Fruit fly (Drosophila melanogaster) whole organism, embryonic: ENCODE data around the gene IntS6.

ENCODE experiments used
- Adf1 ChIP-seq: fragments of 200-800 bp; sonication (Bioruptor generic); IDR thresholded peaks from 2 replicates; pipeline ENCODE4 v1.3.6; 2022; ENCODE audit warnings: missing biosample characterization, missing genetic modification characterization
- Aef1 ChIP-seq: fragments of 200-800 bp; sonication (Bioruptor generic); IDR thresholded peaks from 3 replicates; pipeline ENCODE4 v1.3.6; 2022; ENCODE audit warnings: missing biosample characterization, missing genetic modification characterization
- Bgb ChIP-seq: fragments of 200-800 bp; sonication (Bioruptor generic); IDR thresholded peaks from 2 replicates; pipeline ENCODE4 v1.3.6; 2022; ENCODE audit warnings: missing biosample characterization, missing genetic modification characterization; ENCODE audit not compliant: partially characterized antibody
- Bteb2 ChIP-seq: fragments of 200-800 bp; sonication (Bioruptor generic); optimal IDR thresholded peaks from 2 replicates; lab custom pipeline; 2016; ENCODE audit warnings: missing biosample characterization, missing genetic modification characterization
- CG10147 ChIP-seq: fragments of 200-800 bp; sonication (Bioruptor generic); optimal IDR thresholded peaks from 2 replicates; lab custom pipeline; 2019; ENCODE audit warnings: missing biosample characterization, mild to moderate bottlenecking, missing genetic modification characterization, moderate library complexity
- CG10321 ChIP-seq: fragments of 200-800 bp; sonication (Bioruptor generic); IDR thresholded peaks from 2 replicates; pipeline ENCODE4 v1.3.6; 2022; ENCODE audit warnings: missing biosample characterization, missing genetic modification characterization
- CG11456 ChIP-seq: fragments of 200-800 bp; sonication (Bioruptor generic); IDR thresholded peaks from 3 replicates; pipeline ENCODE4 v1.3.6; 2022; ENCODE audit warnings: missing biosample characterization, missing genetic modification characterization
- CG11504 ChIP-seq: fragments of 200-800 bp; sonication (Bioruptor generic); optimal IDR thresholded peaks from 3 replicates; lab custom pipeline; 2019; ENCODE audit warnings: missing biosample characterization, mild to moderate bottlenecking, missing genetic modification characterization, moderate library complexity
- CG11723 ChIP-seq: fragments of 200-800 bp; sonication (Bioruptor generic); optimal IDR thresholded peaks from 2 replicates; lab custom pipeline; 2017; ENCODE audit warnings: missing biosample characterization, mild to moderate bottlenecking, missing genetic modification characterization
- CG14965 ChIP-seq: fragments of 200-800 bp; sonication (Bioruptor generic); optimal IDR thresholded peaks from 2 replicates; lab custom pipeline; 2016; ENCODE audit warnings: missing biosample characterization, missing genetic modification characterization, borderline replicate concordance
- CG15479 ChIP-seq: fragments of 200-800 bp; sonication (Bioruptor generic); optimal IDR thresholded peaks from 3 replicates; lab custom pipeline; 2019; ENCODE audit warnings: missing biosample characterization, mild to moderate bottlenecking, missing genetic modification characterization, moderate library complexity
- CG16813 ChIP-seq: fragments of 200-800 bp; sonication (Bioruptor generic); IDR thresholded peaks from 3 replicates; pipeline ENCODE4 v1.3.6; 2022; ENCODE audit warnings: missing biosample characterization, missing genetic modification characterization; ENCODE audit not compliant: partially characterized antibody
- CG17328 ChIP-seq: fragments of 200-800 bp; sonication (Bioruptor generic); IDR thresholded peaks from 2 replicates; pipeline ENCODE4 v1.3.6; 2022; ENCODE audit warnings: missing biosample characterization, missing genetic modification characterization
- CG17385 ChIP-seq: fragments of 200-800 bp; sonication (Bioruptor generic); optimal IDR thresholded peaks from 3 replicates; lab custom pipeline; 2018; ENCODE audit warnings: missing biosample characterization, mild to moderate bottlenecking, missing genetic modification characterization
- CG17568 ChIP-seq: fragments of 200-800 bp; sonication (Bioruptor generic); optimal IDR thresholded peaks from 2 replicates; lab custom pipeline; 2018; ENCODE audit warnings: missing biosample characterization, mild to moderate bottlenecking, missing genetic modification characterization, moderate library complexity
- CG2875 ChIP-seq: fragments of 200-800 bp; sonication (Bioruptor generic); optimal IDR thresholded peaks from 2 replicates; lab custom pipeline; 2017; ENCODE audit warnings: missing biosample characterization, mild to moderate bottlenecking, missing genetic modification characterization, missing genetic modification reagents
- CG3995 ChIP-seq: fragments of 200-800 bp; sonication (Bioruptor generic); optimal IDR thresholded peaks from 3 replicates; lab custom pipeline; 2016; ENCODE audit warnings: missing biosample characterization, missing genetic modification characterization
- CG43689 ChIP-seq: fragments of 200-800 bp; sonication (Bioruptor generic); IDR thresholded peaks from 2 replicates; pipeline ENCODE4 v1.3.6; 2022; ENCODE audit warnings: missing biosample characterization, missing genetic modification characterization
- CG6272 ChIP-seq: fragments of 200-800 bp; sonication (Bioruptor generic); IDR thresholded peaks from 2 replicates; pipeline ENCODE4 v1.3.6; 2022; ENCODE audit warnings: missing biosample characterization, missing genetic modification characterization
- CG6689 ChIP-seq: fragments of 200-800 bp; sonication (Bioruptor generic); IDR thresholded peaks from 2 replicates; pipeline ENCODE4 v1.3.6; 2022; ENCODE audit warnings: missing biosample characterization, missing genetic modification characterization
- CG6791 ChIP-seq: fragments of 200-800 bp; sonication (Bioruptor generic); IDR thresholded peaks from 3 replicates; pipeline ENCODE4 v1.3.6; 2022; ENCODE audit warnings: missing biosample characterization, missing genetic modification characterization; ENCODE audit not compliant: partially characterized antibody
- CG6813 ChIP-seq: fragments of 200-800 bp; sonication (Bioruptor generic); optimal IDR thresholded peaks from 2 replicates; lab custom pipeline; 2017; ENCODE audit warnings: missing biosample characterization, missing genetic modification characterization, mild to moderate bottlenecking, moderate library complexity, missing genetic modification reagents
- CG7372 ChIP-seq: fragments of 200-800 bp; sonication (Bioruptor generic); IDR thresholded peaks from 2 replicates; pipeline ENCODE4 v1.3.6; 2022; ENCODE audit warnings: missing biosample characterization, missing genetic modification characterization
- CG8359 ChIP-seq: fragments of 200-800 bp; sonication (Bioruptor generic); optimal IDR thresholded peaks from 2 replicates; lab custom pipeline; 2017; ENCODE audit warnings: missing biosample characterization, mild to moderate bottlenecking, missing genetic modification characterization, borderline replicate concordance
- Dbx ChIP-seq: fragments of 200-800 bp; sonication (Bioruptor generic); IDR thresholded peaks from 3 replicates; pipeline ENCODE4 v1.3.6; 2022; ENCODE audit warnings: missing biosample characterization, missing genetic modification characterization
- Dek ChIP-seq: fragments of 200-800 bp; sonication (Bioruptor generic); optimal IDR thresholded peaks from 3 replicates; lab custom pipeline; 2019; ENCODE audit warnings: missing biosample characterization, mild to moderate bottlenecking, missing genetic modification characterization, moderate library complexity
- ERR ChIP-seq: fragments of 200-800 bp; sonication (Bioruptor generic); optimal IDR thresholded peaks from 2 replicates; lab custom pipeline; 2016; ENCODE audit warnings: missing biosample characterization, missing genetic modification characterization
- Ets65A ChIP-seq: fragments of 200-800 bp; sonication (Bioruptor generic); peaks from one replicate; lab custom pipeline; 2016; ENCODE audit warnings: missing biosample characterization, missing genetic modification characterization
- HLH4C ChIP-seq: fragments of 200-800 bp; sonication (Bioruptor generic); IDR thresholded peaks from 3 replicates; pipeline ENCODE4 v1.3.6; 2022; ENCODE audit warnings: missing biosample characterization, missing genetic modification characterization; ENCODE audit not compliant: partially characterized antibody
- Hr3 ChIP-seq: fragments of 200-800 bp; sonication (Bioruptor generic); optimal IDR thresholded peaks from 3 replicates; lab custom pipeline; 2016; ENCODE audit warnings: missing biosample characterization, missing genetic modification characterization
- Opbp ChIP-seq: fragments of 200-800 bp; sonication (Bioruptor generic); IDR thresholded peaks from 3 replicates; pipeline ENCODE4 v1.3.6; 2022; ENCODE audit warnings: missing biosample characterization, missing genetic modification characterization; ENCODE audit not compliant: partially characterized antibody
- Scr ChIP-seq: fragments of 200-800 bp; sonication (Bioruptor generic); IDR thresholded peaks from 2 replicates; pipeline ENCODE4 v1.3.6; 2022; ENCODE audit warnings: missing biosample characterization, missing genetic modification characterization; ENCODE audit not compliant: partially characterized antibody
- cato ChIP-seq: fragments of 200-800 bp; sonication (Bioruptor generic); optimal IDR thresholded peaks from 2 replicates; lab custom pipeline; 2016; ENCODE audit warnings: missing biosample characterization, missing genetic modification characterization, borderline replicate concordance
- chn ChIP-seq: fragments of 200-800 bp; sonication (Bioruptor generic); optimal IDR thresholded peaks from 2 replicates; lab custom pipeline; 2016; ENCODE audit warnings: missing biosample characterization, missing genetic modification characterization
- cwo ChIP-seq: fragments of 200-800 bp; sonication (Bioruptor generic); optimal IDR thresholded peaks from 3 replicates; lab custom pipeline; 2017; ENCODE audit warnings: missing biosample characterization, missing genetic modification characterization, mild to moderate bottlenecking, moderate library complexity, missing genetic modification reagents
- da ChIP-seq: fragments of 200-800 bp; sonication (Bioruptor generic); optimal IDR thresholded peaks from 2 replicates; lab custom pipeline; 2016; ENCODE audit warnings: missing biosample characterization, missing genetic modification characterization
- fu2 ChIP-seq: fragments of 200-800 bp; sonication (Bioruptor generic); optimal IDR thresholded peaks from 2 replicates; lab custom pipeline; 2016; ENCODE audit warnings: missing biosample characterization, missing genetic modification characterization
- gem ChIP-seq: fragments of 200-800 bp; sonication (Bioruptor generic); optimal IDR thresholded peaks from 2 replicates; lab custom pipeline; 2019; ENCODE audit warnings: missing biosample characterization, mild to moderate bottlenecking, missing genetic modification characterization, moderate library complexity
- gro ChIP-seq: fragments of 200-800 bp; sonication (Bioruptor generic); optimal IDR thresholded peaks from 2 replicates; lab custom pipeline; 2016; ENCODE audit warnings: missing biosample characterization, missing genetic modification characterization
- ind ChIP-seq: fragments of 200-800 bp; sonication (Bioruptor generic); optimal IDR thresholded peaks from 3 replicates; lab custom pipeline; 2016; ENCODE audit warnings: missing biosample characterization, missing genetic modification characterization
- lab ChIP-seq: fragments of 200-800 bp; sonication (Bioruptor generic); optimal IDR thresholded peaks from 3 replicates; lab custom pipeline; 2017; ENCODE audit warnings: missing biosample characterization, missing genetic modification characterization, mild to moderate bottlenecking, moderate library complexity, missing genetic modification reagents
- mam ChIP-seq: fragments of 200-800 bp; sonication (Bioruptor generic); optimal IDR thresholded peaks from 3 replicates; lab custom pipeline; 2016; ENCODE audit warnings: missing biosample characterization, missing genetic modification characterization
- nerfin-2 ChIP-seq: fragments of 200-800 bp; sonication (Bioruptor generic); IDR thresholded peaks from 2 replicates; pipeline ENCODE4 v1.3.6; 2022; ENCODE audit warnings: missing biosample characterization, missing genetic modification characterization; ENCODE audit not compliant: partially characterized antibody
- pb ChIP-seq: fragments of 200-800 bp; sonication (Bioruptor generic); optimal IDR thresholded peaks from 3 replicates; lab custom pipeline; 2016; ENCODE audit warnings: missing biosample characterization, missing genetic modification characterization
- pzg ChIP-seq: fragments of 200-800 bp; sonication (Bioruptor generic); optimal IDR thresholded peaks from 3 replicates; lab custom pipeline; 2018; ENCODE audit warnings: missing biosample characterization, mild to moderate bottlenecking, missing genetic modification characterization, moderate library complexity
- ssp ChIP-seq: fragments of 200-800 bp; sonication (Bioruptor generic); IDR thresholded peaks from 2 replicates; pipeline ENCODE4 v1.3.6; 2022; ENCODE audit warnings: missing biosample characterization, missing genetic modification characterization

IntS6 gene

DNA sequence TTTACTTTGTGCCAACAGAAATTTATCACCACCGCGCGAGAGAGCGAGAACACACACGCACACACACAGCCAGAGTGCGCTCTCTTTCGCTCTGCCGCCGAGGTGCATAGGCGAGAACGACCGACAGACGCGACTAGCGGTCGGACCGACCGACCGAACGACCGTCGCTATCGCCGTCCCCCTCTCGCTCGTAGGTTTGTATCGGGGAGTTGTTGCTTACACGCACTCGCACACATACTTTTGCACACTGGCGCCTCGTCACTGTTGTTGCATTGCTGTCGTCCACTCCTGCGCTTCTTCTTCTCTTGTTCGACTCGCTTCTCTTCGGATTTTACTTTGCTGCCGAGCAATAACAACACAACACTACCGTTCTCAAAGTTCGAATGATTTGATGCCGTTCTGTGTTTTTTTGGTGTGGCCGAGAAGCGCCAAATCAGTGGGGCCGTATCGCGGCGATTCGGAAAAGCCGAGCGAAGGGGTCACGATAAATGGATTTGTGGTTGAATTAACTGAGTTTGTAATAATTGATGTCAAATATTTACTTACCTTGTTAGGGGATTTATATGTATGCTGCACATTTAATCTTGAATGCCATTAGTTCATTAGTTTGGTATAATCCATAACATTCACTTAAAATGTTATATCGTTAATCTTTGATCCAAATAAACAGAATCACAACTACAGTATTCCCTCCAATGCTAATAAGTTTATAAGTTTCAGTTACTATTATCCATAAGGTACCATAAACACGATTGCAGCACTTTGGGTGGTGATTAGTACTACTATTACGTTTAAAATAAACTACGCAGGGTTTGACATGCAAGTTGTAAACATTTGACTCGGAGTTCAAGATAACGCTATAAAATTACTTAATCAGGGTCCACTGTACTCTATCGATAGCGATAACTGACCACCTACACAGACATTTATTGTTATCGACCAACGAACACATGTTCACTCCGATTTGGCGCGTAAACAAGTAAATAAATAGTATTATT is at the start of gene IntS6, which contains the start of gene Rtel1:
Gene IntS6 (minus strand): TSS at position 391 of the 998 bp plus-strand sequence.
Gene Rtel1 (plus strand): TSS at position 884 of the 998 bp plus-strand sequence.
- peak; percentile 96 for TF ChIP-seq mam (GFP tag; lab: Kevin White, UChicago)
- TF ChIP-seq CG3995 (GFP tag; lab: Kevin White, UChicago) = peak; percentile 94
- TF ChIP-seq Aef1 (GFP tag; lab: Robert Waterston, UW) = peak; percentile 90
- peak; percentile 95 for TF ChIP-seq ind
- no peak for TF ChIP-seq nerfin-2 (GFP tag; lab: Robert Waterston, UW)
- peak; percentile 90 for TF ChIP-seq fu2 (GFP tag; lab: Kevin White, UChicago)
- peak; percentile 84 for TF ChIP-seq Dbx (GFP tag; lab: Robert Waterston, UW)
- peak; percentile 90 for TF ChIP-seq CG11504 (tag; lab: Kevin White, UChicago)
- peak; percentile 91 for TF ChIP-seq gro
- peak; percentile 87 for TF ChIP-seq chn (GFP tag; lab: Kevin White, UChicago)
- TF ChIP-seq CG7372 (GFP tag; lab: Robert Waterston, UW) = peak; percentile 84
- peak; percentile 72 for TF ChIP-seq CG6813 (GFP tag; lab: Kevin White, UChicago)
- peak; percentile 96 for TF ChIP-seq CG10321 (GFP tag; lab: Robert Waterston, UW)
- TF ChIP-seq lab (GFP tag; lab: Kevin White, UChicago) = peak; percentile 89
- TF ChIP-seq HLH4C (GFP tag; lab: Robert Waterston, UW) = peak; percentile 47; the same call in 1 of the 3 replicates
- TF ChIP-seq CG10147 = peak; percentile 87
- TF ChIP-seq CG17568 (GFP tag; lab: Kevin White, UChicago) = peak; percentile 84
- TF ChIP-seq CG43689 (GFP tag; lab: Robert Waterston, UW) = peak; percentile 56; the same call in 1 of the 2 replicates
- TF ChIP-seq CG17385 (GFP tag; lab: Kevin White, UChicago) = peak; percentile 95
- peak; percentile 73 for TF ChIP-seq Adf1 (GFP tag; lab: Robert Waterston, UW)
- peak; percentile 3 for TF ChIP-seq CG14965 (GFP tag; lab: Kevin White, UChicago)
- peak; percentile 70 for TF ChIP-seq CG8359 (GFP tag; lab: Kevin White, UChicago)
- peak; percentile 31; the same call in 1 of the 3 replicates for TF ChIP-seq CG6791 (GFP tag; lab: Robert Waterston, UW)
- peak; percentile 78 for TF ChIP-seq ssp
- TF ChIP-seq CG6272 (GFP tag; lab: Robert Waterston, UW) = peak; percentile 79
- TF ChIP-seq da (GFP tag; lab: Kevin White, UChicago) = peak; percentile 66
- TF ChIP-seq ERR (GFP tag; lab: Kevin White, UChicago) = peak; percentile 80
- TF ChIP-seq pzg (GFP tag; lab: Kevin White, UChicago) = peak; percentile 65
- peak; percentile 84 for TF ChIP-seq cato
- TF ChIP-seq Ets65A (GFP tag; lab: Kevin White, UChicago) = peak; percentile 97
- peak; percentile 90 for TF ChIP-seq CG6689
- peak; percentile 75 for TF ChIP-seq CG15479 (GFP tag; lab: Kevin White, UChicago)
- TF ChIP-seq CG11456 (GFP tag; lab: Robert Waterston, UW) = peak; percentile 88
- no peak; the same call in 2 of the 3 replicates for TF ChIP-seq CG16813 (GFP tag; lab: Robert Waterston, UW)
- peak; percentile 90 for TF ChIP-seq Dek
- peak; percentile 89 for TF ChIP-seq Hr3 (GFP tag; lab: Kevin White, UChicago)
- TF ChIP-seq Bgb (GFP tag; lab: Robert Waterston, UW) = peak; percentile 44; the same call in 1 of the 2 replicates
- TF ChIP-seq Scr = no peak; the same call in 1 of the 2 replicates
- TF ChIP-seq cwo (GFP tag; lab: Kevin White, UChicago) = peak; percentile 82
- 0 out of 3 replicates have a peak, but pooled peaks have one; percentile 32 for TF ChIP-seq Opbp (GFP tag; lab: Robert Waterston, UW)
- TF ChIP-seq CG17328 (GFP tag; lab: Robert Waterston, UW) = peak; percentile 81
- TF ChIP-seq CG11723 (GFP tag; lab: Kevin White, UChicago) = peak; percentile 74
- peak; percentile 93 for TF ChIP-seq gem (tag; lab: Kevin White, UChicago)
- TF ChIP-seq pb (GFP tag; lab: Kevin White, UChicago) = peak; percentile 81
- TF ChIP-seq Bteb2 (GFP tag; lab: Kevin White, UChicago) = peak; percentile 86
- peak; percentile 67 for TF ChIP-seq CG2875 (GFP tag; lab: Kevin White, UChicago)
